Worm (Caenorhabditis elegans): ENCODE data around the gene cit-1.2.

The cit-1.2 gene

DNA sequence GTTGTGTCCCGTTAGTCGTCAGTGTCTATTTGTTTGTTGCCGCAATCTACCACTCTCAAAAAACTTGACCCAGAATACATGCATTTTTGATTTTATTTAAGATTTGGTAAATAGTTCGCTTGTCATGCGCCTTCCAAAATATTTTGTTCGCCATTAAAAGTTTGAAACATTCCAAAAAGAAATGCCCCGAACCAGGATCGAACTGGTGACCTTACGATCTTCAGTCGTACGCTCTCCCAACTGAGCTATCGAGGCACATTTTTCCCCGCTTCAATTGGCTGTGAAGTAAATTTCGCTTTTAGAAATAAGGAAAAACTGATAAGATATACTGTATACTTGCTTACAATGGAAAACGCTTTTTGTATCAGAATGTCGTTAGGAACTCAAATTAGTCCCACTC is 32.3 kb upstream of the cit-1.2 start:
- TF ChIP-seq akir-1 (GFP tag; optimal IDR thresholded peaks at IDR 0.05) (no peak), rcor-1 (GFP tag; IDR thresholded peaks at IDR 0.05) (0 out of 2 replicates have a peak, but pooled peaks have one; percentile 20), cebp-1 (GFP tag; IDR thresholded peaks at IDR 0.05) (no peak), cebp-1 (tag; optimal IDR thresholded peaks at IDR 0.05) (peak; percentile 9), nhr-80 (tag; optimal IDR thresholded peaks at IDR 0.05) (peak; percentile 10), lin-54 (GFP tag; optimal IDR thresholded peaks at IDR 0.05) (peak; percentile 26), madf-6 (GFP tag; IDR thresholded peaks at IDR 0.05) (peak; percentile 61; the same call in 1 of the 2 replicates), ekl-4 (GFP tag; IDR thresholded peaks at IDR 0.05) (peak; percentile 47; the same call in 1 of the 2 replicates), lin-26 (GFP tag; IDR thresholded peaks at IDR 0.05) (peak; percentile 66), B0261.1 (tag; optimal IDR thresholded peaks at IDR 0.05) (peak; percentile 64), gei-17 (GFP tag; optimal IDR thresholded peaks at IDR 0.05) (no peak), ztf-26 (tag; optimal IDR thresholded peaks at IDR 0.05) (peak; percentile 13), die-1 (tag; optimal IDR thresholded peaks at IDR 0.05) (peak; percentile 17), aptf-3 (GFP tag; IDR thresholded peaks at IDR 0.05) (0 out of 2 replicates have a peak, but pooled peaks have one; percentile 13), D2030.7 (GFP tag; IDR thresholded peaks at IDR 0.05) (peak; percentile 17; the same call in 1 of the 2 replicates), sea-2 (GFP tag; IDR thresholded peaks at IDR 0.05) (no peak), egrh-3 (GFP tag; IDR thresholded peaks at IDR 0.05) (no peak), tbp1 (GFP tag; optimal IDR thresholded peaks at IDR 0.05) (peak; percentile 86), rpc-1 (optimal IDR thresholded peaks at IDR 0.05) (peak; percentile 60), rpc-1 (tag; optimal IDR thresholded peaks at IDR 0.05) (peak; percentile 68), ztf-18 (tag; optimal IDR thresholded peaks at IDR 0.05) (peak; percentile 35), lsl-1 (GFP tag; optimal IDR thresholded peaks at IDR 0.05) (peak; percentile 7), egl-18 (GFP tag; IDR thresholded peaks at IDR 0.05) (no peak)

DNA sequence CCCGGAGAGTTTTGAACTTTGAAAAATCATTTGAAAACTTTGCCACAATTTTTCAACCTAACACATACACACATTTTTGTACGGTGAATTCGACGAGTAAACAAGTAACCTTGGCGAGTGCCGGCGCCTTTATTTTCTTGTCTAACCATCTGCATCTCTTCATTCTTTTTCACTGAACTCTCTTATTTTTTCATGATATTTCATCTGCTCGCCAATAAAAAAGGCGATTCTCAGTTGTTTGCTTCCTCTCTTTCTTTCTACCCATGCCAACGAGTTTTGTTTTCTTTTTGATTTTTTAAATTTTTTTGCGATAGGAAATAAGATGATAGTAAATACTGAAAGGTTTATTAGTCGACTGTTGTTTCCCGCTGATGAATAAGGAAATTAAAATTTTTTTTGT is 31.8 kb upstream of the cit-1.2 start:
- no peak for TF ChIP-seq atf-7 (tag; optimal IDR thresholded peaks at IDR 0.05)
- no peak for TF ChIP-seq lin-54 (GFP tag; optimal IDR thresholded peaks at IDR 0.05)
- TF ChIP-seq nfya-1 (tag; optimal IDR thresholded peaks at IDR 0.05; ENCODE audit: borderline replicate concordance, insufficient read depth) = no peak
- no peak for TF ChIP-seq nfyb-1 (GFP tag; IDR thresholded peaks at IDR 0.05)
- no peak for TF ChIP-seq somi-1 (GFP tag; optimal IDR thresholded peaks at IDR 0.05)
- TF ChIP-seq ceh-58 (GFP tag; IDR thresholded peaks at IDR 0.05) = no peak
- TF ChIP-seq let-526 (GFP tag; IDR thresholded peaks at IDR 0.05) = no peak
- TF ChIP-seq lag-1 (GFP tag; IDR thresholded peaks at IDR 0.05) = no peak
- TF ChIP-seq B0261.1 (tag; optimal IDR thresholded peaks at IDR 0.05) = peak; percentile 41
- TF ChIP-seq hrde-1 (tag; optimal IDR thresholded peaks at IDR 0.05; ENCODE audit: borderline replicate concordance) = no peak
- no peak for TF ChIP-seq lsl-1 (GFP tag; optimal IDR thresholded peaks at IDR 0.05)
- no peak for TF ChIP-seq snpc-1.1 (tag; optimal IDR thresholded peaks at IDR 0.05; ENCODE audit: insufficient read depth)
- TF ChIP-seq nhr-120 (GFP tag; IDR thresholded peaks at IDR 0.05) = no peak
- TF ChIP-seq egrh-3 (GFP tag; IDR thresholded peaks at IDR 0.05) = no peak
- TF ChIP-seq B0336.3 (GFP tag; IDR thresholded peaks at IDR 0.05) = no peak
- no peak for TF ChIP-seq ceh-79 (tag; optimal IDR thresholded peaks at IDR 0.05)
- no peak for TF ChIP-seq egl-44 (GFP tag; IDR thresholded peaks at IDR 0.05)
- no peak for TF ChIP-seq sea-2 (GFP tag; IDR thresholded peaks at IDR 0.05)
- peak; percentile 33 for TF ChIP-seq ZK185.1 (tag; optimal IDR thresholded peaks at IDR 0.05; ENCODE audit: poor library complexity, severe bottlenecking)
- no peak for TF ChIP-seq ztf-18 (tag; optimal IDR thresholded peaks at IDR 0.05)
- TF ChIP-seq Y53G8AR.9 (GFP tag; conservative IDR thresholded peaks at IDR 0.05) = no peak
- no peak for TF ChIP-seq dpl-1 (GFP tag; optimal IDR thresholded peaks at IDR 0.05)
- no peak for TF ChIP-seq F10E7.11 (tag; optimal IDR thresholded peaks at IDR 0.05)
- TF ChIP-seq aptf-2 (GFP tag; conservative IDR thresholded peaks at IDR 0.05) = no peak
- TF ChIP-seq nfya-2 (GFP tag; IDR thresholded peaks at IDR 0.05) = no peak
- TF ChIP-seq zim-3 (tag; optimal IDR thresholded peaks at IDR 0.05) = no peak
- TF ChIP-seq tbp1 (GFP tag; optimal IDR thresholded peaks at IDR 0.05) = no peak
- no peak for TF ChIP-seq madf-10 (tag; optimal IDR thresholded peaks at IDR 0.05)
- no peak for TF ChIP-seq rcor-1 (GFP tag; IDR thresholded peaks at IDR 0.05)
- TF ChIP-seq nhr-80 (tag; optimal IDR thresholded peaks at IDR 0.05) = peak; percentile 38
- TF ChIP-seq snpc-1.3 (tag; optimal IDR thresholded peaks at IDR 0.05; ENCODE audit: insufficient read depth) = no peak
- peak; percentile 38 for TF ChIP-seq pbrm-1 (GFP tag; IDR thresholded peaks at IDR 0.05)
- no peak for TF ChIP-seq snpc-4 (GFP tag; optimal IDR thresholded peaks at IDR 0.05)
- TF ChIP-seq snpc-4 (tag; optimal IDR thresholded peaks at IDR 0.05) = no peak

All from whole organism, young adult.